Worm (Caenorhabditis elegans) whole organism, L3 larva: Measurements from ENCODE around the gene efl-3.

Experiments used
- ceh-9 ChIP-seq: sonication (generic microtip); optimal IDR thresholded peaks from 2 replicates; lab custom pipeline; 2018; ENCODE audit warnings: missing biosample characterization, missing genetic modification characterization
- fkh-2 ChIP-seq: fragments of 150-350 bp; optimal IDR thresholded peaks from 2 replicates; lab custom pipeline; 2014; ENCODE audit warnings: missing biosample characterization, missing genetic modification reagents, missing genetic modification characterization
- jun-1 ChIP-seq: fragments of 150-350 bp; optimal IDR thresholded peaks from 2 replicates; lab custom pipeline; 2014; ENCODE audit warnings: missing biosample characterization, missing genetic modification reagents, missing genetic modification characterization
- lin-39 ChIP-seq: fragments of 150-350 bp; optimal IDR thresholded peaks from 2 replicates; lab custom pipeline; 2018; ENCODE audit warnings: missing biosample characterization, missing genetic modification reagents, missing genetic modification characterization
- nhr-237 ChIP-seq: fragments of 150-350 bp; optimal IDR thresholded peaks from 2 replicates; lab custom pipeline; 2014; ENCODE audit warnings: missing biosample characterization, missing genetic modification characterization
- nhr-25 ChIP-seq: sonication (generic microtip); optimal IDR thresholded peaks from 2 replicates; lab custom pipeline; 2017; ENCODE audit warnings: missing biosample characterization, missing genetic modification characterization
- nhr-28 ChIP-seq: fragments of 150-350 bp; optimal IDR thresholded peaks from 2 replicates; lab custom pipeline; 2014; ENCODE audit warnings: missing biosample characterization, missing genetic modification characterization
- nhr-67 ChIP-seq: fragments of 150-350 bp; optimal IDR thresholded peaks from 2 replicates; lab custom pipeline; 2014; ENCODE audit warnings: missing biosample characterization, missing genetic modification characterization
- pha-4 ChIP-seq: fragments of 150-350 bp; optimal IDR thresholded peaks from 2 replicates; lab custom pipeline; 2014; ENCODE audit warnings: missing biosample characterization, missing genetic modification reagents, missing genetic modification characterization
- unc-62 ChIP-seq: fragments of 150-350 bp; sonication (generic microtip); optimal IDR thresholded peaks from 4 replicates; lab custom pipeline; 2014; ENCODE audit warnings: missing biosample characterization, missing genetic modification reagents, missing genetic modification characterization

ce11 chrII:8420775-8421388 lies 8.4 kb downstream of the efl-3 start:
- TF ChIP-seq unc-62 (GFP tag; lab: Kevin White, UChicago) = no peak
- no peak for TF ChIP-seq pha-4 (tag; lab: Kevin White, UChicago)
- no peak for TF ChIP-seq nhr-28 (tag; lab: Kevin White, UChicago)
- TF ChIP-seq nhr-67 = no peak
- TF ChIP-seq ceh-9 (tag; lab: Kevin White, UChicago) = no peak
- TF ChIP-seq fkh-2 (tag; lab: Kevin White, UChicago) = no peak
- no peak for TF ChIP-seq jun-1 (tag; lab: Kevin White, UChicago)
- TF ChIP-seq lin-39 (tag; lab: Kevin White, UChicago) = no peak
- no peak for TF ChIP-seq nhr-25 (tag; lab: Kevin White, UChicago)
- TF ChIP-seq nhr-237 (tag; lab: Kevin White, UChicago) = no peak
